Worm (Caenorhabditis elegans) whole organism, late embryonic: Measurements from ENCODE around the gene T05H10.1.

Experiments used
- C08G9.2 ChIP-seq: sonication (generic microtip); optimal IDR thresholded peaks from 2 replicates; lab custom pipeline; 2016; ENCODE audit warnings: mild to moderate bottlenecking, missing genetic modification characterization, moderate library complexity, missing compliant biosample characterization
- C38D4.7 ChIP-seq: fragments of 200-800 bp; sonication (Bioruptor generic); optimal IDR thresholded peaks from 2 replicates; lab custom pipeline; 2018; ENCODE audit warnings: mild to moderate bottlenecking, missing genetic modification characterization, moderate library complexity, missing compliant biosample characterization
- F13H6.1 ChIP-seq: sonication (generic microtip); optimal IDR thresholded peaks from 2 replicates; lab custom pipeline; 2016; ENCODE audit warnings: missing genetic modification characterization, missing compliant biosample characterization
- K02D7.2 ChIP-seq: sonication (generic microtip); optimal IDR thresholded peaks from 2 replicates; lab custom pipeline; 2017; ENCODE audit warnings: mild to moderate bottlenecking, missing genetic modification characterization, missing compliant biosample characterization
- K09A11.1 ChIP-seq: sonication (generic microtip); optimal IDR thresholded peaks from 2 replicates; lab custom pipeline; 2017; ENCODE audit warnings: antibody characterized with exemption, mild to moderate bottlenecking, missing genetic modification characterization, missing compliant biosample characterization; ENCODE audit not compliant: insufficient read depth
- ahr-1 ChIP-seq: sonication (generic microtip); optimal IDR thresholded peaks from 2 replicates; lab custom pipeline; 2016; ENCODE audit warnings: missing genetic modification characterization, missing compliant biosample characterization
- ceh-14 ChIP-seq: sonication (generic microtip); optimal IDR thresholded peaks from 2 replicates; lab custom pipeline; 2016; ENCODE audit warnings: missing genotype, missing genetic modification characterization, missing compliant biosample characterization
- ceh-18 ChIP-seq: sonication (generic microtip); optimal IDR thresholded peaks from 2 replicates; lab custom pipeline; 2016; ENCODE audit warnings: missing genetic modification characterization, missing compliant biosample characterization
- ceh-19 ChIP-seq: fragments of 200-800 bp; sonication (Bioruptor generic); optimal IDR thresholded peaks from 2 replicates; lab custom pipeline; 2018; ENCODE audit warnings: mild to moderate bottlenecking, missing genetic modification characterization, missing compliant biosample characterization
- ceh-2 ChIP-seq: sonication (generic microtip); optimal IDR thresholded peaks from 2 replicates; lab custom pipeline; 2016; ENCODE audit warnings: missing genotype, missing genetic modification characterization, missing compliant biosample characterization
- ceh-22 ChIP-seq: sonication (generic microtip); optimal IDR thresholded peaks from 2 replicates; lab custom pipeline; 2017; ENCODE audit warnings: missing biosample characterization, missing genetic modification characterization
- ceh-30 ChIP-seq: fragments of 150-350 bp; optimal IDR thresholded peaks from 2 replicates; lab custom pipeline; 2014; ENCODE audit warnings: missing biosample characterization, missing genetic modification characterization
- ceh-31 ChIP-seq: sonication (generic microtip); optimal IDR thresholded peaks from 2 replicates; lab custom pipeline; 2016; ENCODE audit warnings: missing genetic modification characterization, missing compliant biosample characterization
- ceh-34 ChIP-seq: sonication (generic microtip); optimal IDR thresholded peaks from 2 replicates; lab custom pipeline; 2016; ENCODE audit warnings: mild to moderate bottlenecking, missing genetic modification characterization, missing compliant biosample characterization
- ceh-45 ChIP-seq: fragments of 200-800 bp; sonication (Bioruptor generic); IDR thresholded peaks from 2 replicates; pipeline ENCODE4 v1.3.6; 2022; ENCODE audit warnings: missing genetic modification reagents, missing genetic modification characterization, missing compliant biosample characterization
- ceh-48 ChIP-seq: sonication (generic microtip); optimal IDR thresholded peaks from 2 replicates; lab custom pipeline; 2016; ENCODE audit warnings: missing genetic modification characterization, inconsistent platforms, missing compliant biosample characterization
- che-1 ChIP-seq: sonication (generic microtip); optimal IDR thresholded peaks from 2 replicates; lab custom pipeline; 2016; ENCODE audit warnings: mild to moderate bottlenecking, missing genetic modification characterization, missing compliant biosample characterization
- dmd-4 ChIP-seq: sonication (generic microtip); optimal IDR thresholded peaks from 2 replicates; lab custom pipeline; 2016; ENCODE audit warnings: borderline replicate concordance, missing genetic modification characterization, missing compliant biosample characterization
- dve-1 ChIP-seq: sonication (generic microtip); optimal IDR thresholded peaks from 2 replicates; lab custom pipeline; 2017; ENCODE audit warnings: antibody characterized with exemption, mild to moderate bottlenecking, missing genetic modification characterization, missing compliant biosample characterization
- elt-2 ChIP-seq: sonication (generic microtip); optimal IDR thresholded peaks from 2 replicates; lab custom pipeline; 2016; ENCODE audit warnings: missing genetic modification reagents, missing genetic modification characterization, missing compliant biosample characterization
- elt-4 ChIP-seq: sonication (generic microtip); optimal IDR thresholded peaks from 2 replicates; lab custom pipeline; 2016; ENCODE audit warnings: missing genetic modification characterization, missing compliant biosample characterization
- ets-4 ChIP-seq: sonication (generic microtip); optimal IDR thresholded peaks from 2 replicates; lab custom pipeline; 2016; ENCODE audit warnings: missing genetic modification characterization, missing compliant biosample characterization
- eyg-1 ChIP-seq: sonication (generic microtip); optimal IDR thresholded peaks from 2 replicates; lab custom pipeline; 2016; ENCODE audit warnings: missing genotype, missing genetic modification characterization, missing compliant biosample characterization
- fax-1 ChIP-seq: sonication (generic microtip); optimal IDR thresholded peaks from 2 replicates; lab custom pipeline; 2016; ENCODE audit warnings: missing genotype, missing genetic modification characterization, missing compliant biosample characterization
- fkh-10 ChIP-seq: fragments of 150-350 bp; optimal IDR thresholded peaks from 2 replicates; lab custom pipeline; 2014; ENCODE audit warnings: missing biosample characterization, missing genetic modification reagents, missing genetic modification characterization
- fkh-6 ChIP-seq: sonication (generic microtip); optimal IDR thresholded peaks from 2 replicates; lab custom pipeline; 2016; ENCODE audit warnings: missing genetic modification characterization, missing compliant biosample characterization
- hlh-15 ChIP-seq: sonication (generic microtip); optimal IDR thresholded peaks from 2 replicates; lab custom pipeline; 2016; ENCODE audit warnings: missing genetic modification characterization, missing compliant biosample characterization
- hlh-30 ChIP-seq: sonication (generic microtip); optimal IDR thresholded peaks from 2 replicates; lab custom pipeline; 2017; ENCODE audit warnings: antibody characterized with exemption, missing genetic modification characterization, missing compliant biosample characterization; ENCODE audit not compliant: insufficient read depth
- hlh-6 ChIP-seq: sonication (generic microtip); optimal IDR thresholded peaks from 2 replicates; lab custom pipeline; 2016; ENCODE audit warnings: missing genotype, missing genetic modification characterization, missing compliant biosample characterization
- hlh-8 ChIP-seq: sonication (generic microtip); optimal IDR thresholded peaks from 2 replicates; lab custom pipeline; 2016; ENCODE audit warnings: missing genotype, missing genetic modification characterization, missing compliant biosample characterization
- lim-6 ChIP-seq: sonication (generic microtip); optimal IDR thresholded peaks from 2 replicates; lab custom pipeline; 2016; ENCODE audit warnings: missing genetic modification characterization, missing compliant biosample characterization
- madf-2 ChIP-seq: sonication (generic microtip); optimal IDR thresholded peaks from 2 replicates; lab custom pipeline; 2017; ENCODE audit warnings: missing genetic modification characterization, missing compliant biosample characterization
- nfya-1 ChIP-seq: sonication (generic microtip); optimal IDR thresholded peaks from 2 replicates; lab custom pipeline; 2017; ENCODE audit warnings: missing genetic modification characterization, mild to moderate bottlenecking, missing compliant biosample characterization, antibody characterized with exemption, moderate library complexity
- nhr-11 ChIP-seq: fragments of 150-350 bp; optimal IDR thresholded peaks from 2 replicates; lab custom pipeline; 2014; ENCODE audit warnings: missing biosample characterization, missing genetic modification characterization
- nhr-232 ChIP-seq: sonication (generic microtip); optimal IDR thresholded peaks from 2 replicates; lab custom pipeline; 2016; ENCODE audit warnings: missing genetic modification characterization, missing compliant biosample characterization
- npax-4 ChIP-seq: sonication (generic microtip); optimal IDR thresholded peaks from 2 replicates; lab custom pipeline; 2016; ENCODE audit warnings: missing genetic modification characterization, missing compliant biosample characterization
- pag-3 ChIP-seq: sonication (generic microtip); optimal IDR thresholded peaks from 2 replicates; lab custom pipeline; 2016; ENCODE audit warnings: missing compliant biosample characterization, missing genetic modification characterization, borderline replicate concordance
- pat-9 ChIP-seq: fragments of 200-800 bp; sonication (Bioruptor generic); optimal IDR thresholded peaks from 2 replicates; lab custom pipeline; 2018; ENCODE audit warnings: mild to moderate bottlenecking, missing genetic modification characterization, moderate library complexity, missing compliant biosample characterization
- pax-1 ChIP-seq: fragments of 150-350 bp; optimal IDR thresholded peaks from 2 replicates; lab custom pipeline; 2014; ENCODE audit warnings: missing biosample characterization, missing genetic modification characterization
- pha-2 ChIP-seq: sonication (generic microtip); optimal IDR thresholded peaks from 2 replicates; lab custom pipeline; 2017; ENCODE audit warnings: mild to moderate bottlenecking, missing genetic modification characterization, missing compliant biosample characterization
- pha-4 ChIP-seq: fragments of 150-350 bp; optimal IDR thresholded peaks from 2 replicates; lab custom pipeline; 2018; ENCODE audit warnings: missing biosample characterization, missing genetic modification reagents, missing genetic modification characterization
- pqm-1 ChIP-seq: sonication (generic microtip); optimal IDR thresholded peaks from 2 replicates; lab custom pipeline; 2016; ENCODE audit warnings: missing genetic modification characterization, missing compliant biosample characterization
- pros-1 ChIP-seq: fragments of 150-350 bp; optimal IDR thresholded peaks from 2 replicates; lab custom pipeline; 2014; ENCODE audit warnings: missing biosample characterization, missing genetic modification reagents, missing genetic modification characterization
- rnt-1 ChIP-seq: sonication (generic microtip); optimal IDR thresholded peaks from 2 replicates; lab custom pipeline; 2016; ENCODE audit warnings: missing genetic modification characterization, missing compliant biosample characterization
- sdc-2 ChIP-seq: sonication (generic microtip); optimal IDR thresholded peaks from 2 replicates; lab custom pipeline; 2016; ENCODE audit warnings: missing genotype, missing genetic modification characterization, missing compliant biosample characterization
- sox-2 ChIP-seq: fragments of 200-800 bp; sonication (Bioruptor generic); IDR thresholded peaks from 2 replicates; pipeline ENCODE4 v1.3.6; 2022; ENCODE audit warnings: missing genetic modification reagents, missing genetic modification characterization, missing compliant biosample characterization
- tbx-2 ChIP-seq: sonication (generic microtip); optimal IDR thresholded peaks from 2 replicates; lab custom pipeline; 2016; ENCODE audit warnings: missing genetic modification characterization, missing compliant biosample characterization
- unc-3 ChIP-seq, 2 experiments: fragments of 200-800 bp in 1 of 2; sonication (Bioruptor generic) in 1 of 2; sonication (generic microtip) in 1 of 2; conservative IDR thresholded peaks in 1 of 2; optimal IDR thresholded peaks in 1 of 2; 2 replicates each; pipeline versions ENCODE4 v1.3.6 to Lab custom; 2016 to 2022; ENCODE audit warnings: missing compliant biosample characterization in 2 of 2, missing genetic modification characterization in 2 of 2, missing genetic modification reagents in 1 of 2
- unc-42 ChIP-seq: sonication (generic microtip); optimal IDR thresholded peaks from 2 replicates; lab custom pipeline; 2016; ENCODE audit warnings: missing genotype, missing genetic modification characterization, missing compliant biosample characterization
- unc-55 ChIP-seq: sonication (generic microtip); optimal IDR thresholded peaks from 2 replicates; lab custom pipeline; 2017; ENCODE audit warnings: missing biosample characterization, missing genetic modification reagents, missing genetic modification characterization
- unc-86 ChIP-seq: sonication (generic microtip); optimal IDR thresholded peaks from 2 replicates; lab custom pipeline; 2016; ENCODE audit warnings: missing genetic modification characterization, missing compliant biosample characterization
- zip-5 ChIP-seq: sonication (generic microtip); optimal IDR thresholded peaks from 2 replicates; lab custom pipeline; 2016; ENCODE audit warnings: missing genetic modification characterization, missing compliant biosample characterization
- ztf-16 ChIP-seq: sonication (generic microtip); optimal IDR thresholded peaks from 2 replicates; lab custom pipeline; 2017; ENCODE audit warnings: missing genetic modification characterization, missing compliant biosample characterization

T05H10.1 gene

ce11 chrII:8062334-8062791, 20.0 kb downstream of the T05H10.1 start, which contains the start of gene ufd-2:
Gene ufd-2, plus strand, starts transcription at chrII:8062741.
- peak; percentile 48 for TF ChIP-seq ceh-34 (tag; lab: Kevin White, UChicago)
- TF ChIP-seq pha-2 (tag; lab: Kevin White, UChicago): no peak
- no peak for TF ChIP-seq ceh-30 (tag; lab: Kevin White, UChicago)
- peak; percentile 66 for TF ChIP-seq unc-42
- peak; percentile 19 for TF ChIP-seq ahr-1 (tag; lab: Kevin White, UChicago)
- TF ChIP-seq rnt-1 (tag; lab: Kevin White, UChicago): peak; percentile 75
- TF ChIP-seq nfya-1 (tag; lab: Kevin White, UChicago): peak; percentile 63
- TF ChIP-seq dmd-4 (tag; lab: Kevin White, UChicago): no peak
- TF ChIP-seq hlh-15 (tag; lab: Kevin White, UChicago): no peak
- no peak for TF ChIP-seq eyg-1 (tag; lab: Kevin White, UChicago)
- TF ChIP-seq ceh-48 (tag; lab: Kevin White, UChicago): peak; percentile 20
- no peak for TF ChIP-seq che-1 (tag; lab: Kevin White, UChicago)
- TF ChIP-seq unc-86 (tag; lab: Kevin White, UChicago): peak; percentile 36
- peak; percentile 38 for TF ChIP-seq pros-1 (tag; lab: Kevin White, UChicago)
- TF ChIP-seq fkh-6 (tag; lab: Kevin White, UChicago): peak; percentile 57
- peak; percentile 30 for TF ChIP-seq hlh-8 (tag; lab: Kevin White, UChicago)
- peak; percentile 68 for TF ChIP-seq F13H6.1 (tag; lab: Kevin White, UChicago)
- no peak for TF ChIP-seq ceh-19
- TF ChIP-seq dve-1 (tag; lab: Kevin White, UChicago): peak; percentile 20
- no peak for TF ChIP-seq nhr-11 (tag; lab: Kevin White, UChicago)
- TF ChIP-seq ceh-22 (tag; lab: Kevin White, UChicago): no peak
- no peak for TF ChIP-seq K09A11.1 (tag; lab: Kevin White, UChicago)
- no peak for TF ChIP-seq npax-4 (tag; lab: Kevin White, UChicago)
- TF ChIP-seq ceh-18: peak; percentile 71
- TF ChIP-seq ceh-45 (GFP tag; lab: Robert Waterston, UW): no peak
- peak; percentile 41 for TF ChIP-seq ztf-16
- TF ChIP-seq C38D4.7 (GFP tag; lab: Kevin White, UChicago): no peak
- peak; percentile 79 for TF ChIP-seq elt-2
- no peak for TF ChIP-seq pax-1 (tag; lab: Kevin White, UChicago)
- no peak for TF ChIP-seq pag-3 (tag; lab: Kevin White, UChicago)
- no peak for TF ChIP-seq fkh-10 (GFP tag; lab: Kevin White, UChicago)
- TF ChIP-seq ceh-14: peak; percentile 56
- peak; percentile 71 for TF ChIP-seq C08G9.2
- no peak for TF ChIP-seq sdc-2
- TF ChIP-seq lim-6 (tag; lab: Kevin White, UChicago): no peak
- no peak for TF ChIP-seq pha-4 (tag; lab: Kevin White, UChicago)
- 0 out of 2 replicates have a peak, but pooled peaks have one; percentile 14 for TF ChIP-seq unc-3 (GFP tag; conservative IDR thresholded peaks at IDR 0.05; lab: Robert Waterston, UW)
- TF ChIP-seq unc-3 (tag; optimal IDR thresholded peaks at IDR 0.05; lab: Kevin White, UChicago): no peak
- TF ChIP-seq elt-4 (tag; lab: Kevin White, UChicago): no peak
- TF ChIP-seq tbx-2 (tag; lab: Kevin White, UChicago): peak; percentile 90
- TF ChIP-seq pat-9: no peak
- no peak for TF ChIP-seq hlh-6
- TF ChIP-seq nhr-232 (tag; lab: Kevin White, UChicago): no peak
- peak; percentile 73 for TF ChIP-seq ceh-2
- no peak for TF ChIP-seq hlh-30 (tag; lab: Kevin White, UChicago)
- TF ChIP-seq ets-4: peak; percentile 50
- peak; percentile 94 for TF ChIP-seq ceh-31 (tag; lab: Kevin White, UChicago)
- peak; percentile 64 for TF ChIP-seq zip-5 (tag; lab: Kevin White, UChicago)
- no peak for TF ChIP-seq madf-2 (tag; lab: Kevin White, UChicago)
- TF ChIP-seq unc-55: peak; percentile 15
- peak; percentile 47 for TF ChIP-seq fax-1 (tag; lab: Kevin White, UChicago)
- TF ChIP-seq sox-2: no peak
- TF ChIP-seq pqm-1 (tag; lab: Kevin White, UChicago): no peak
- no peak for TF ChIP-seq K02D7.2
